Worm (Caenorhabditis elegans) whole organism, L4 larva: ENCODE results near the gene K07F5.6.

Source experiments
- D1046.2 ChIP-seq: fragments of 200-800 bp; sonication (Bioruptor generic); IDR thresholded peaks from 2 replicates; pipeline ENCODE4 v1.3.6; 2022; ENCODE audit warnings: missing genetic modification characterization, missing compliant biosample characterization
- F10B5.3 ChIP-seq: sonication (generic microtip); optimal IDR thresholded peaks from 2 replicates; lab custom pipeline; 2016; ENCODE audit warnings: mild to moderate bottlenecking, missing genetic modification characterization, missing compliant biosample characterization
- F44E2.7 ChIP-seq: fragments of 200-800 bp; sonication (Bioruptor generic); IDR thresholded peaks from 2 replicates; pipeline ENCODE4 v2.1.2; 2022; ENCODE audit warnings: missing genetic modification characterization, missing compliant biosample characterization
- F49E8.2 ChIP-seq: sonication (generic microtip); optimal IDR thresholded peaks from 2 replicates; lab custom pipeline; 2016; ENCODE audit warnings: missing compliant biosample characterization, mild to moderate bottlenecking, missing genetic modification characterization, borderline replicate concordance
- Y105C5A.15 ChIP-seq: fragments of 200-800 bp; sonication (Bioruptor generic); IDR thresholded peaks from 2 replicates; pipeline ENCODE4 v1.3.6; 2022; ENCODE audit warnings: missing genetic modification characterization, missing compliant biosample characterization
- Y75B8A.6 ChIP-seq: fragments of 200-800 bp; sonication (Bioruptor generic); IDR thresholded peaks from 2 replicates; pipeline ENCODE4 v1.3.6; 2022; ENCODE audit warnings: missing genetic modification reagents, missing genetic modification characterization, missing compliant biosample characterization
- aly-2 ChIP-seq: sonication (generic microtip); optimal IDR thresholded peaks from 2 replicates; lab custom pipeline; 2018; ENCODE audit warnings: missing biosample characterization, missing genetic modification characterization
- ama-1 ChIP-seq: fragments of 150-350 bp; optimal IDR thresholded peaks from 2 replicates; lab custom pipeline; 2014; ENCODE audit warnings: inconsistent platforms, mixed read lengths
- ceh-44 ChIP-seq: fragments of 200-800 bp; sonication (Bioruptor generic); IDR thresholded peaks from 2 replicates; pipeline ENCODE4 v1.3.6; 2022; ENCODE audit warnings: missing genetic modification reagents, missing genetic modification characterization, missing compliant biosample characterization
- ceh-82 ChIP-seq: sonication (generic microtip); optimal IDR thresholded peaks from 2 replicates; lab custom pipeline; 2017; ENCODE audit warnings: missing biosample characterization, missing genetic modification characterization
- ces-1 ChIP-seq: fragments of 150-350 bp; sonication (generic microtip); optimal IDR thresholded peaks from 4 replicates; lab custom pipeline; 2014; ENCODE audit warnings: missing biosample characterization, missing genetic modification reagents, missing genetic modification characterization
- cey-2 ChIP-seq: sonication (generic microtip); optimal IDR thresholded peaks from 3 replicates; lab custom pipeline; 2017; ENCODE audit warnings: missing genetic modification characterization, mild to moderate bottlenecking, missing compliant biosample characterization, antibody characterized with exemption, borderline replicate concordance; ENCODE audit not compliant: insufficient read depth
- ctbp-1 ChIP-seq: fragments of 200-800 bp; sonication (Bioruptor generic); IDR thresholded peaks from 2 replicates; pipeline ENCODE4 v1.3.6; 2022; ENCODE audit warnings: missing genetic modification reagents, missing genetic modification characterization, missing compliant biosample characterization
- daf-12 ChIP-seq: fragments of 150-350 bp; optimal IDR thresholded peaks from 2 replicates; lab custom pipeline; 2014; ENCODE audit warnings: missing biosample characterization, missing genetic modification reagents, missing genetic modification characterization
- daf-19 ChIP-seq: fragments of 200-800 bp; sonication (Bioruptor generic); conservative IDR thresholded peaks from 2 replicates; pipeline ENCODE4 v1.3.6; 2022; ENCODE audit warnings: missing genetic modification characterization, missing compliant biosample characterization
- dmd-6 ChIP-seq: fragments of 200-800 bp; sonication (Bioruptor generic); IDR thresholded peaks from 2 replicates; pipeline ENCODE4 v1.3.6; 2022; ENCODE audit warnings: missing genetic modification reagents, missing genetic modification characterization, missing compliant biosample characterization
- dpl-1 ChIP-seq: fragments of 150-350 bp; optimal IDR thresholded peaks from 2 replicates; lab custom pipeline; 2014; ENCODE audit warnings: missing biosample characterization, missing genetic modification reagents, missing genetic modification characterization
- duxl-1 ChIP-seq: sonication (generic microtip); optimal IDR thresholded peaks from 2 replicates; lab custom pipeline; 2016; ENCODE audit warnings: mild to moderate bottlenecking, missing genetic modification characterization, moderate library complexity, missing compliant biosample characterization; ENCODE audit not compliant: poor library complexity
- dve-1 ChIP-seq: sonication (generic microtip); optimal IDR thresholded peaks from 2 replicates; lab custom pipeline; 2017; ENCODE audit warnings: antibody characterized with exemption, mild to moderate bottlenecking, missing genetic modification characterization, missing compliant biosample characterization; ENCODE audit not compliant: insufficient read depth
- fos-1 ChIP-seq: fragments of 150-350 bp; optimal IDR thresholded peaks from 2 replicates; lab custom pipeline; 2014; ENCODE audit warnings: missing biosample characterization, missing genetic modification characterization
- gei-8 ChIP-seq: fragments of 200-800 bp; sonication (Bioruptor generic); optimal IDR thresholded peaks from 2 replicates; lab custom pipeline; 2018; ENCODE audit warnings: mild to moderate bottlenecking, missing genetic modification characterization, missing compliant biosample characterization
- hlh-30 ChIP-seq: sonication (generic microtip); optimal IDR thresholded peaks from 2 replicates; lab custom pipeline; 2017; ENCODE audit warnings: antibody characterized with exemption, mild to moderate bottlenecking, missing genetic modification characterization, missing compliant biosample characterization; ENCODE audit not compliant: insufficient read depth
- hmg-1.1 ChIP-seq: fragments of 200-800 bp; sonication (Bioruptor generic); IDR thresholded peaks from 2 replicates; pipeline ENCODE4 v1.3.6; 2022; ENCODE audit warnings: missing genetic modification reagents, missing genetic modification characterization, missing compliant biosample characterization
- lim-7 ChIP-seq: fragments of 200-800 bp; sonication (Bioruptor generic); IDR thresholded peaks from 2 replicates; pipeline ENCODE4 v1.3.6; 2022; ENCODE audit warnings: missing genetic modification characterization, missing compliant biosample characterization
- lin-15B ChIP-seq: fragments of 150-350 bp; sonication (generic microtip); optimal IDR thresholded peaks from 3 replicates; lab custom pipeline; 2014; ENCODE audit warnings: missing biosample characterization, missing genetic modification characterization
- lin-29 ChIP-seq: fragments of 200-800 bp; sonication (Bioruptor generic); IDR thresholded peaks from 2 replicates; pipeline ENCODE4 v1.3.6; 2022; ENCODE audit warnings: missing genetic modification reagents, missing genetic modification characterization, missing compliant biosample characterization
- lin-38 ChIP-seq: fragments of 200-800 bp; sonication (Bioruptor generic); IDR thresholded peaks from 2 replicates; pipeline ENCODE4 v1.3.6; 2022; ENCODE audit warnings: missing genetic modification reagents, missing genetic modification characterization, missing compliant biosample characterization
- lin-39 ChIP-seq: fragments of 150-350 bp; optimal IDR thresholded peaks from 2 replicates; lab custom pipeline; 2014; ENCODE audit warnings: missing biosample characterization, missing genetic modification reagents, missing genetic modification characterization
- lsy-2 ChIP-seq, 2 experiments: fragments of 150-350 bp in 1 of 2; sonication (generic microtip) in 1 of 2; optimal IDR thresholded peaks; 2 replicates each; lab custom pipeline; 2014 to 2017; ENCODE audit warnings: missing biosample characterization in 2 of 2, missing genetic modification characterization in 2 of 2
- madf-5 ChIP-seq, 2 experiments: fragments of 200-800 bp; sonication (Bioruptor generic); IDR thresholded peaks; 2 replicates each; pipeline ENCODE4 v1.3.6; 2022; ENCODE audit warnings: missing compliant biosample characterization in 2 of 2, missing genetic modification characterization in 2 of 2
- madf-9 ChIP-seq: fragments of 200-800 bp; sonication (Bioruptor generic); conservative IDR thresholded peaks from 2 replicates; pipeline ENCODE4 v1.3.6; 2022; ENCODE audit warnings: missing genetic modification reagents, missing genetic modification characterization, missing compliant biosample characterization
- mes-2 ChIP-seq: sonication (generic microtip); optimal IDR thresholded peaks from 2 replicates; lab custom pipeline; 2016; ENCODE audit warnings: missing genotype, mild to moderate bottlenecking, missing genetic modification characterization, missing compliant biosample characterization; ENCODE audit not compliant: poor library complexity, severe bottlenecking
- mxl-3 ChIP-seq: fragments of 200-800 bp; sonication (Bioruptor generic); optimal IDR thresholded peaks from 2 replicates; lab custom pipeline; 2018; ENCODE audit warnings: mild to moderate bottlenecking, missing genetic modification characterization, missing compliant biosample characterization
- nhr-10 ChIP-seq: fragments of 150-350 bp; optimal IDR thresholded peaks from 2 replicates; lab custom pipeline; 2014; ENCODE audit warnings: missing biosample characterization, missing genetic modification characterization
- nhr-102 ChIP-seq: sonication (generic microtip); optimal IDR thresholded peaks from 2 replicates; lab custom pipeline; 2016; ENCODE audit warnings: mild to moderate bottlenecking, missing genetic modification characterization, moderate library complexity, missing compliant biosample characterization
- nhr-41 ChIP-seq: fragments of 200-800 bp; sonication (Bioruptor generic); IDR thresholded peaks from 2 replicates; pipeline ENCODE4 v1.3.6; 2022; ENCODE audit warnings: missing genetic modification reagents, missing genetic modification characterization, missing compliant biosample characterization
- nhr-48 ChIP-seq: sonication (generic microtip); optimal IDR thresholded peaks from 2 replicates; lab custom pipeline; 2016; ENCODE audit warnings: mild to moderate bottlenecking, missing genetic modification characterization, missing compliant biosample characterization
- nhr-76 ChIP-seq: fragments of 150-350 bp; optimal IDR thresholded peaks from 2 replicates; lab custom pipeline; 2014; ENCODE audit warnings: missing biosample characterization, missing genetic modification characterization
- nhr-77 ChIP-seq: fragments of 150-350 bp; optimal IDR thresholded peaks from 2 replicates; lab custom pipeline; 2014; ENCODE audit warnings: missing biosample characterization, missing genetic modification characterization
- pha-4 ChIP-seq, 2 experiments: fragments of 150-350 bp in 1 of 2; fragments of 200-800 bp in 1 of 2; sonication (Bioruptor generic) in 1 of 2; IDR thresholded peaks in 1 of 2; optimal IDR thresholded peaks in 1 of 2; 2 replicates each; pipeline versions ENCODE4 v1.3.6 to Lab custom; 2014 to 2022; ENCODE audit warnings: missing genetic modification characterization in 2 of 2, missing genetic modification reagents in 2 of 2, missing biosample characterization in 1 of 2, missing compliant biosample characterization in 1 of 2
- rbr-2 ChIP-seq: sonication (generic microtip); optimal IDR thresholded peaks from 2 replicates; lab custom pipeline; 2016; ENCODE audit warnings: missing genotype, missing genetic modification characterization, missing compliant biosample characterization
- saeg-2 ChIP-seq: fragments of 200-800 bp; sonication (Bioruptor generic); IDR thresholded peaks from 2 replicates; pipeline ENCODE4 v1.3.6; 2022; ENCODE audit warnings: missing genetic modification reagents, missing genetic modification characterization, missing compliant biosample characterization
- snpc-1.2 ChIP-seq: fragments of 200-800 bp; sonication (Bioruptor generic); IDR thresholded peaks from 2 replicates; pipeline ENCODE4 v1.3.6; 2022; ENCODE audit warnings: missing genetic modification reagents, missing genetic modification characterization, missing compliant biosample characterization
- snpc-4 ChIP-seq: fragments of 150-350 bp; optimal IDR thresholded peaks from 2 replicates; lab custom pipeline; 2014; ENCODE audit warnings: missing biosample characterization, missing genetic modification characterization
- spr-1 ChIP-seq: sonication (generic microtip); optimal IDR thresholded peaks from 2 replicates; lab custom pipeline; 2016; ENCODE audit warnings: mild to moderate bottlenecking, missing genetic modification characterization, missing compliant biosample characterization
- unc-62 ChIP-seq, 3 experiments: fragments of 150-350 bp in 1 of 3; sonication (generic microtip); optimal IDR thresholded peaks in 2 of 3; peaks in 1 of 3; 1 replicate in 1 of 3; 2 replicates in 2 of 3; lab custom pipeline; 2014 to 2017; ENCODE audit warnings: missing biosample characterization in 3 of 3, missing genetic modification characterization in 3 of 3, missing genetic modification reagents in 3 of 3, missing genotype in 1 of 3
- zfp-2 ChIP-seq: sonication (generic microtip); optimal IDR thresholded peaks from 2 replicates; lab custom pipeline; 2016; ENCODE audit warnings: mild to moderate bottlenecking, missing genetic modification characterization, missing compliant biosample characterization
- zfp-3 ChIP-seq: fragments of 200-800 bp; sonication (Bioruptor generic); conservative IDR thresholded peaks from 2 replicates; pipeline ENCODE4 v1.3.6; 2022; ENCODE audit warnings: missing genetic modification reagents, missing genetic modification characterization, missing compliant biosample characterization
- zip-2 ChIP-seq: fragments of 150-350 bp; optimal IDR thresholded peaks from 2 replicates; lab custom pipeline; 2014; ENCODE audit warnings: missing biosample characterization, missing genetic modification characterization
- ztf-11 ChIP-seq: fragments of 150-350 bp; optimal IDR thresholded peaks from 2 replicates; lab custom pipeline; 2014; ENCODE audit warnings: missing biosample characterization, missing genetic modification characterization

The K07F5.6 gene

DNA sequence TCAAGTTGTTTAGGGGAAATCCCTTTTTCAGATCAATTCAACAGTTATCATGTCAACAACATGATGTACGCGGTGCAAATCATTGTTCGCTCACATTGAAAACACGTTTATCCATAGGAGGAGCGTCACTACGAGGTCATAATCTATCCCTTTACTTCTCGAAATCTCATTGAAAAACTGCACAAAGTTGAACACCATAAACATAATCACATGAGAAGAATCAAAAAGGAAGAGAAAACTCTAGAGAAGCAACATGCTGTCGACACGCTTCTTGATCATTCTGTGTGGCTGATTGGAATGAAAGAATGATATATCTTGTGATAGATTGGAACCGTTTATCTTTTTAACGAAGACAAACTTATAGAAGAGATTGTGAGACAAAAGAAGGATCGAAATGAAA is 21.4 kb upstream of the K07F5.6 start (continued):
- TF ChIP-seq daf-12 (tag; lab: Kevin White, UChicago) (no peak), zfp-2 (no peak), dmd-6 (GFP tag; lab: Robert Waterston, UW) (peak; percentile 79), nhr-48 (tag; lab: Kevin White, UChicago) (peak; percentile 98), ztf-11 (tag; lab: Kevin White, UChicago) (no peak), F49E8.2 (tag; lab: Kevin White, UChicago) (no peak), nhr-102 (peak; percentile 52), nhr-77 (tag; lab: Kevin White, UChicago) (peak; percentile 12), madf-9 (GFP tag; lab: Robert Waterston, UW) (no peak), zfp-3 (no peak), pha-4 (GFP tag; IDR thresholded peaks at IDR 0.05; lab: Robert Waterston, UW) (no peak), pha-4 (tag; optimal IDR thresholded peaks at IDR 0.05; lab: Kevin White, UChicago) (no peak), ceh-82 (tag; lab: Kevin White, UChicago) (no peak), mxl-3 (GFP tag; lab: Kevin White, UChicago) (peak; percentile 86), aly-2 (no peak), gei-8 (GFP tag; lab: Kevin White, UChicago) (peak; percentile 75), rbr-2 (tag; lab: Kevin White, UChicago) (no peak), ces-1 (GFP tag; lab: Kevin White, UChicago) (no peak), cey-2 (peak; percentile 94), madf-5 (GFP tag; IDR thresholded peaks at IDR 0.05; lab: Robert Waterston, UW) (no peak), daf-19 (GFP tag; lab: Robert Waterston, UW) (no peak), lsy-2 (tag; optimal IDR thresholded peaks at IDR 0.05; lab: Kevin White, UChicago) (peak; percentile 5 to 79), dpl-1 (GFP tag; lab: Kevin White, UChicago) (peak; percentile 49), duxl-1 (tag; lab: Kevin White, UChicago) (peak; percentile 9), fos-1 (tag; lab: Kevin White, UChicago) (no peak), zip-2 (no peak), F10B5.3 (tag; lab: Kevin White, UChicago) (no peak), D1046.2 (GFP tag; lab: Robert Waterston, UW) (no peak), unc-62 (GFP tag; optimal IDR thresholded peaks at IDR 0.05 in 1 of 2; lab: Kevin White, UChicago) (peak in 1 of 2 experiments; percentile 98), unc-62 (tag; optimal IDR thresholded peaks at IDR 0.05; lab: Kevin White, UChicago) (no peak), nhr-10 (tag; lab: Kevin White, UChicago) (peak; percentile 14), lin-39 (tag; lab: Kevin White, UChicago) (no peak), F44E2.7 (no peak), hmg-1.1 (GFP tag; lab: Robert Waterston, UW) (no peak), snpc-1.2 (no peak), dve-1 (peak; percentile 6), lin-38 (no peak), ama-1 (lab: Kevin White, UChicago) (no peak), ceh-44 (GFP tag; lab: Robert Waterston, UW) (no peak), snpc-4 (tag; lab: Kevin White, UChicago) (no peak), nhr-41 (no peak), Y75B8A.6 (GFP tag; lab: Robert Waterston, UW) (no peak), lin-15B (tag; lab: Kevin White, UChicago) (no peak), Y105C5A.15 (GFP tag; lab: Robert Waterston, UW) (no peak), spr-1 (tag; lab: Kevin White, UChicago) (no peak), saeg-2 (GFP tag; lab: Robert Waterston, UW) (no peak), ctbp-1 (no peak), mes-2 (tag; lab: Kevin White, UChicago) (peak; percentile 41), hlh-30 (tag; lab: Kevin White, UChicago) (peak; percentile 93), lim-7 (GFP tag; lab: Robert Waterston, UW) (no peak), lin-29 (GFP tag; lab: Robert Waterston, UW) (no peak), nhr-76 (tag; lab: Kevin White, UChicago) (no peak)
